Worm (Caenorhabditis elegans) whole organism, young adult: ENCODE results near the gene arid-1.

ENCODE experiments used
- B0336.3 ChIP-seq: fragments of 200-800 bp; sonication (Bioruptor generic); IDR thresholded peaks from 2 replicates; pipeline ENCODE4 v1.3.6; 2022; ENCODE audit warnings: missing genetic modification characterization, missing compliant biosample characterization
- Y95B8A.8 ChIP-seq: fragments of 200-800 bp; sonication (Bioruptor generic); IDR thresholded peaks from 2 replicates; pipeline ENCODE4 v1.3.6; 2022; ENCODE audit warnings: missing genetic modification reagents, missing genetic modification characterization, missing compliant biosample characterization
- attf-5 ChIP-seq: fragments of 200-800 bp; sonication (Bioruptor generic); optimal IDR thresholded peaks from 2 replicates; lab custom pipeline; 2018; ENCODE audit warnings: mild to moderate bottlenecking, missing genetic modification characterization, missing compliant biosample characterization
- ceh-58 ChIP-seq: fragments of 200-800 bp; sonication (Bioruptor generic); IDR thresholded peaks from 2 replicates; pipeline ENCODE4 v1.3.6; 2022; ENCODE audit warnings: missing genetic modification characterization, missing compliant biosample characterization
- dpff-1 ChIP-seq: sonication (generic microtip); optimal IDR thresholded peaks from 2 replicates; lab custom pipeline; 2017; ENCODE audit warnings: mild to moderate bottlenecking, missing genetic modification characterization, missing compliant biosample characterization
- dpl-1 ChIP-seq: fragments of 150-350 bp; optimal IDR thresholded peaks from 2 replicates; lab custom pipeline; 2014; ENCODE audit warnings: missing biosample characterization, missing genetic modification reagents, missing genetic modification characterization

- TF ChIP-seq dpl-1 (GFP tag; lab: Kevin White, UChicago) (peak; percentile 21), dpff-1 (tag; lab: Kevin White, UChicago) (no peak), ceh-58 (GFP tag; lab: Robert Waterston, UW) (no peak), Y95B8A.8 (no peak), B0336.3 (GFP tag; lab: Robert Waterston, UW) (no peak), attf-5 (GFP tag; lab: Kevin White, UChicago) (no peak)
These were observed 29.7 kb upstream of the arid-1 start, which contains the start of gene ttb-1 for ce11 chrV:156044-156869.
